Fruit fly (Drosophila melanogaster): ENCODE results near the gene Phf5a.

Phf5a gene

DNA sequence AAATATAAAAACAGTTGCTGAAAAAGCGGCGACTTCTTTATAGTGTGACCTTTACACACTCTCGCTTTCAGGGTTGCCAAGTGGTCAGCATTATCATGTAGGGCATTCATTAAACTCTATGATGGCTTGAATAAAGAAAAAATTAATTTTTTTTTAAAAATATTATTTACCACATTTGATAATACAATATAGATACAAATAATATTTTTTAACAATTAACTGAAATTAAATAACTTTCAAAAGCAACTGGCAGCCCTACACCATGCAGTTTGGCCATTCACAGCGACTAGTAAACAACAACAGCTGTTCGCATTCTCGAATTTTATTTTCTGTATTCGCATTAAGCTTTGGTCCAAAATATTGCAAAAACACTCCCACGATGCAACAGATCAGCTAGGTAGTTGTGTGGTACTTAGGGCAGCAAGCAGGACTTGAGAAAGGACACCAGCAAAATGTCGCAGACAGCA, at the start of gene Phf5a, which contains the start of gene CG31638:
Gene Phf5a (minus strand): TSS at position 61 of the 467 bp plus-strand sequence.
Gene CG31638 (plus strand): TSS at position 279 of the 467 bp plus-strand sequence.
- TF ChIP-seq h (optimal IDR thresholded peaks at IDR 0.05) = no peak
- TF ChIP-seq Sin3A (optimal IDR thresholded peaks at IDR 0.05) = no peak
- TF ChIP-seq Myc (optimal IDR thresholded peaks at IDR 0.05) = no peak
- TF ChIP-seq insv (optimal IDR thresholded peaks at IDR 0.05) = no peak
- no peak for TF ChIP-seq ttk (optimal IDR thresholded peaks at IDR 0.05)
- TF ChIP-seq psq (optimal IDR thresholded peaks at IDR 0.05) = no peak

DNA sequence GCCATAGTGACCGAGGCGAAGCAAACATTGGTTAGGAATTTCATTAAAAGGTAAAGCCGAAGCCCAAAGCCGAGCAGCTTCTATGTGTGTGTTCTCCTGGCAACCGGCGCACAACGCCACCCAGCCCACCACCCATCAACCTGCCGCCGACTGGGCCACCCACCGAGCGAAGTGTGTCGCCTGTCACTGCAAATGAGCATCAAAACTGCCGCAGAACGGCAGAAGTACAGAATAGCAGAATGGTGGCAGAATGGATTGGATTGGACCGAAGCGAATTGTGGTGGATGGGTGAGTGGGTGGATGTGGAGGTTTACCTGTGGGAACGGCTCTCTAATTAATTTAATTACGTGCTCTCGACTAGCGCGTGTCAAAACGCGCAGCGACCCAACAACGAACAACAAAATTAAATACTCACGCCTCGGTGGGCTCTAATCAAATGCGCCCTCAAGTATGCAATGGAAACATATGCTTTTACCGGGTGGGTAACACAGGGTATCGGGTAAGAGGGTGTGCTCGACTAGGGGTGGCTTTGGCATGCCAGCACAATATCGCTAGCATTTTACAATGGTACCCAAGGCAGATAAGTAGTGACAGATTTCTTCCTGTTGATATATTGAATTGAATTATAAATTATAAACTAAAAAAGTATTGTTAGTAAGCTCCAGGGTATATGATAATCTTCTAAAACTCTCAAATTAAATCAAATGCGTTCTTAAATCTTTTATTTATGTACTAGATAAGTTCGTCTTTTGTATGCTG, 49.2 kb upstream of the Phf5a start:
- TF ChIP-seq psq (optimal IDR thresholded peaks at IDR 0.05) = no peak
- no peak for TF ChIP-seq Sin3A (optimal IDR thresholded peaks at IDR 0.05)
- no peak for TF ChIP-seq Myc (optimal IDR thresholded peaks at IDR 0.05)
- TF ChIP-seq ttk (optimal IDR thresholded peaks at IDR 0.05) = no peak
- TF ChIP-seq insv (optimal IDR thresholded peaks at IDR 0.05) = no peak
- no peak for TF ChIP-seq h (optimal IDR thresholded peaks at IDR 0.05)

DNA sequence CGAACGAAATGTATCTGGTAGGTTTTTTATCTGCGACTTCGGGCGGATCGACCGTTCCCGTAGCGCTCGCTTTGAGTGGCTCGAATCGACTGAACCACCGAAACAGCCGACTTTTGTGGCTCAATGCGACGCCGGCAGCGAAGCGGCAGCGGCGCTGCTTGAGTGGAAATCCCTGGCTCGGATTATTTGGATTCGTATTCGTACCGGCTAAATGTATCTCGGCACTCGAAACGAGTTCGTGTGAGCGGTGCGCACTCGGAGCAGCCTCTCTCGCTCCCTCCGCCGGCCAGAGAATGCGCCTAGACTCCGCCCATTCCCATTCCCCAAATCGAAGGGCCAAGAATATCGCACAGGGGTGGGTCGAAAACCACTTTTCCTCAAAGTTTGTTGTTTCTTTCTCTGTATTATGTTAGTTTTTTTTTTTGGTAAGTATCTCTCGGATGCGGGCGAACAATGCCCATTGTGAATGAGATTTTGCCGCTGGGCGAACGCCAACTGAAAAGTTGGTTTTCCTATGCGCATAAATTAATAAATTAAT, 45.5 kb upstream of the Phf5a start:
- TF ChIP-seq psq (optimal IDR thresholded peaks at IDR 0.05) (no peak), h (optimal IDR thresholded peaks at IDR 0.05) (no peak), ttk (optimal IDR thresholded peaks at IDR 0.05) (no peak), insv (optimal IDR thresholded peaks at IDR 0.05) (no peak)

DNA sequence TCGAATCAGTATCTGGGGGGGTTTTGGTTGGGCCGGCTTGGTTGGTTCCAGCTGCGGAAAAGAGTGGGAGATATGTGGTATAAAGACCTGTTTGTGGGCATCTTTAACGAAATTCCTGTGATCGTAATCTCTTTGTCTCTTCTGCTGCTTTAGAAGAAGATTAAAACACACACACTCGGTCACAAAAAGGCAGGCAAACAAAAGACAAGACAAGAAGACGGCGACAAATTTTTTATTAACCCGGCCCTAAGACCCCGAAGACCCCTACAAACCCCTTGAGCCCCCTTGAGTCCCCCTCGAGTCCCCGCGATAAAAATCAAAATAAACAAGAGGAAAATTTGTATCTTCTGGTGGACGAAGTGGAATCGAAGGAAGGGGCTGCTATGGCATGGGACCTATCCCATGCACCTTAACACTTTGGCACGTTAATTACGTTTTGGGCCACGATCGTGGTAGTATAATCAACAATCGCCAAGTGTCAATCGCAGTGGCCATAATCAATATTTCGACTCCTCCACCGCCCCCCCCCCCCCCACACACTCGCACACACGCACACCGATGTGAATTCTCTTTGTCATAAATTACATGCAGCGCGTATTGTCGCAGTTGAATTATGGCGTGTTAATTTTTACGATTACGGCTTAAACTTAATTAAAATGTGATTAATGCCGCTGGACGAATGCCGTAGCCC, 43.6 kb upstream of the Phf5a start:
- TF ChIP-seq insv (optimal IDR thresholded peaks at IDR 0.05) = no peak
- TF ChIP-seq h (optimal IDR thresholded peaks at IDR 0.05) = no peak
- TF ChIP-seq Sin3A (optimal IDR thresholded peaks at IDR 0.05) = no peak
- TF ChIP-seq Myc (optimal IDR thresholded peaks at IDR 0.05) = no peak
- no peak for TF ChIP-seq ttk (optimal IDR thresholded peaks at IDR 0.05)
- no peak for TF ChIP-seq psq (optimal IDR thresholded peaks at IDR 0.05)

DNA sequence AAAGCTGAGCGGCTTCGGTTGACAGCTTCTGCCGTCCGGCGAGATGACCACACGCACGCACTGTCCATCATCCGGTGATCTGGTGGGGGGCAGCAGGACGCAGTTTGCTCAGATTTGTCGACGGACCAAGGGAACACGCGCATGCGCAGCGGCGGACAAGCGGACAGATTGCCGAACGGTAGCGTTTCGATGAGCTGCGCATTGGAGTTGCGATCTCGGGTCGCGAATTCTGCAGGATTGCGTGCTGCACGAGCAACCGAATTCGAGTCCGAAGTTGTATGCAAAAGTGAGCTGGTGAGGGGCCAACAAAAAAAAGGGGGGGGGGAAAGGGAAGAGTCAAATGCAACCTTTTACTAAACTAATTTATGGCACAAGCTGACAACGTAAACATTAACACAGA, 43.1 kb upstream of the Phf5a start:
- TF ChIP-seq psq (optimal IDR thresholded peaks at IDR 0.05) (no peak), h (optimal IDR thresholded peaks at IDR 0.05) (no peak), Sin3A (optimal IDR thresholded peaks at IDR 0.05) (no peak), Myc (optimal IDR thresholded peaks at IDR 0.05) (no peak), insv (optimal IDR thresholded peaks at IDR 0.05) (no peak), ttk (optimal IDR thresholded peaks at IDR 0.05) (no peak)

DNA sequence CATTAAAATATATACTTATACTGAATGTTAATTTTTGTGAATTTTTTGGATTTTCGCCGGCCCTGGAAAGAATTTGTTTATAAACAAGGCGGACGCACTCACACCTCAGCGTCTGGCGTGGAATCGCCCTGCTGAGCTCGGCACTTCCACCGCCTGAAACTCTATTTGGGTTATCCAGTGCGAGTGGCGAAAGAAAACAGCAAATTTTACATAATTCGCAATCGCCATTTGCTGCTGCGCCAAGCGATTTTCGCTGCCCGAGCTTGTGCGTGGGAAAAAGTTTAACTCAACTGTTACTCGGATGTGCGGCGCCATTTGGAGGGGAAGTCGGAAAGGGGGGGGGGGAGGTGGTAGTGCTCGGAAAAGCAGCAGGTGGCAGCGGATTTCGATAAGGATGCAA, 42.3 kb upstream of the Phf5a start:
- TF ChIP-seq Sin3A (optimal IDR thresholded peaks at IDR 0.05) = no peak
- TF ChIP-seq insv (optimal IDR thresholded peaks at IDR 0.05) = no peak
- TF ChIP-seq ttk (optimal IDR thresholded peaks at IDR 0.05) = no peak
- no peak for TF ChIP-seq psq (optimal IDR thresholded peaks at IDR 0.05)
- no peak for TF ChIP-seq h (optimal IDR thresholded peaks at IDR 0.05)
- TF ChIP-seq Myc (optimal IDR thresholded peaks at IDR 0.05) = no peak

DNA sequence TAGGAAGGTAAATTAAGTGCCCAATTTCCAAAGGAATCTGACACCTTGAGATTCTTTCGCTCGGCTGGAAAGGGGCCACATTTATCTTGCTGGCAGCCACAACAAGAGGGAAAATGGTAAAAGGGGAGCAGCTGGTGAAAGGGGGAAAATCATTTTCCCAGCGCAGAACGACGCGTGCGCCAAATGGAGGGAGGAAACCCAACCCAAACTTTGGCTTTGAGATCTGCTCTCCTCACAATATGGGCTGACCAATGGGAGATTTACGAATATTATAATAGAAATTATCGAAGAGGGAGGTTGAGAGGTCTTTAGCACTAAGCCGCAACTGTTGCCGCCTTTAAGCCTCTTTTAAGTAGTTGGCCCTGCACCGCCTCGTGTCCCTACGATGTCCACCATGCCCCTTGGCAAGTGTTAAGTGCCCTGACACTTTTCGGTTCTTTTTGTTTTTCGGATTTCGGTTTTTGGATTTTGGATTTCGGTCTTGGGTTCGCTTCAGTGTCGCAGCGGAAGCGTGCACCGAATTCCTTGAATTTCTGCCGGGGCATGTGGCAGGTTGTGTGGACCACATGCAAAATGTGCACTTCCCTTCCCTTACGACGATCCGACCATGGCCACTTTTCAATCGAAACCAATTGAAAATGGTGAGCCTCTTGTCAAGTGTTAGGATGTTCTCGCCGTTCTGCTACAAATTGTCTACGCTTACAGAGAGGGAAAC, 41.5 kb upstream of the Phf5a start:
- TF ChIP-seq ttk (optimal IDR thresholded peaks at IDR 0.05) (no peak), Myc (optimal IDR thresholded peaks at IDR 0.05) (no peak), insv (optimal IDR thresholded peaks at IDR 0.05) (no peak), h (optimal IDR thresholded peaks at IDR 0.05) (no peak), psq (optimal IDR thresholded peaks at IDR 0.05) (no peak), Sin3A (optimal IDR thresholded peaks at IDR 0.05) (no peak)

DNA sequence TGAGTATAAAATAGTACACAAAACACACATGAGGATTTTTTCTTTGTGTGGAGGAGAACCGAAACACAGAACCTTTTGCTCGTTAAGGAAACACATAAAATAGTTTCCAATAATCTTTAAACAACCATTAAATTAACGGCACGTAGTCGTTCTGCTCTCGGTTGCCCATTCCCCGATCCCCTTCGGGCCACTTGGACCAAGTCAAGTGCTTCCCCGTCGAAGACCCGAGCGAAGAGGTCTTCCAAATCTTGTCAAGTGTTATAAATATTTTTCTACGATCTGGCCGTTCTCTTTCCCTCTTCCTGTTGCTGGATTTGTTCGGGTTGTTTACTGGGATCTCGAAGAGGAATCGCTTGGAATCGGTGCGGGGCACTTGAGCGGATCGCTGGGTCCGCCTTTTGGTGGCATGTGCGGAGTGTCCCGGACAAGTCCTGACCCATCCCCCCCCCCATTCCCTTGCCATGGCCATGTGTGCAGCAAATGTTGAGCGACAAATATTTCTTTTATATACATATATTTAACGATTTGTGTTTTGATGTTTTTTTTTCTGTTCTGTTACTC, 40.4 kb upstream of the Phf5a start:
- no peak for TF ChIP-seq psq (optimal IDR thresholded peaks at IDR 0.05)
- no peak for TF ChIP-seq Myc (optimal IDR thresholded peaks at IDR 0.05)
- no peak for TF ChIP-seq Sin3A (optimal IDR thresholded peaks at IDR 0.05)
- TF ChIP-seq h (optimal IDR thresholded peaks at IDR 0.05) = no peak
- no peak for TF ChIP-seq ttk (optimal IDR thresholded peaks at IDR 0.05)
- TF ChIP-seq insv (optimal IDR thresholded peaks at IDR 0.05) = no peak

DNA sequence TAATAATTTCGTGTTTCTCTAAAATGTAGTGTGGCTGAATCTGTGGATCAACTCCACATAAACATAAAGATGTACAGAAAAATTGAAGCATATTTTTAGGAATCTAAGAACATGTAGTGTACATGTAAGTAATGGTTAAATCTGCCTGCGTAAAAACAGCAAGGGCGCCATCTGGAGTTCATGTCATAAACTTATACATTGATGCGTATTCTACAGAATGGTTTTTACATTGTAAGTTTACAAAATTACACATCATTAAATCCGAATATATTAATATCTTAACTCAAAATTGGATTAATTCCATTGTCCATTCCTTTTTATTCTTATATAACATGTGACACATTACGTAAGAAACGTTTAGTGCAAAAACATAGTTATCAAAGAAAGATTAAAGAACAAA, 36.4 kb upstream of the Phf5a start:
- no peak for TF ChIP-seq Sin3A (optimal IDR thresholded peaks at IDR 0.05)
- TF ChIP-seq Myc (optimal IDR thresholded peaks at IDR 0.05) = no peak
- TF ChIP-seq psq (optimal IDR thresholded peaks at IDR 0.05) = no peak
- TF ChIP-seq h (optimal IDR thresholded peaks at IDR 0.05) = no peak
- no peak for TF ChIP-seq ttk (optimal IDR thresholded peaks at IDR 0.05)
- TF ChIP-seq insv (optimal IDR thresholded peaks at IDR 0.05) = no peak

DNA sequence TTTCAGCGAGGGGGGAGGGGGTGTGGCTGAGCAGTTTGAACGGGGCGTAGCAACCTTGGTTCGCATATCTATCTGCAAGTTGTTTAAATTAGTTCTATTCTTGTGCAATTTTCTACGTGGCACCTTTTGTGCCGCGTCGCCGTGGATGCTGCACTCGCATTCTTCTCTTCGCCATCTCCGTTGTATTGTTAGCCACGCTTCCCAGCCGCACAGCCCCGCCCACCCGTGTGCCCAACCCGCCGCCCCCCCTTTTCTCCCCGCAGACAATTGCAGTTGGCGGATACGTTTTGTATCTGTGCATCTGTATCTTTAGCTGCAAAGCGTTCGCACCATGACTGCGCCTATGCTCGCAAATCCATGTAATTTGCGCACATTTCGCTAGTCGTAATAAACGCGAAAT, 23.3 kb upstream of the Phf5a start:
- TF ChIP-seq insv (optimal IDR thresholded peaks at IDR 0.05) = no peak
- TF ChIP-seq psq (optimal IDR thresholded peaks at IDR 0.05) = no peak
- no peak for TF ChIP-seq ttk (optimal IDR thresholded peaks at IDR 0.05)
- TF ChIP-seq h (optimal IDR thresholded peaks at IDR 0.05) = no peak
- no peak for TF ChIP-seq Sin3A (optimal IDR thresholded peaks at IDR 0.05)
- TF ChIP-seq Myc (optimal IDR thresholded peaks at IDR 0.05) = no peak

DNA sequence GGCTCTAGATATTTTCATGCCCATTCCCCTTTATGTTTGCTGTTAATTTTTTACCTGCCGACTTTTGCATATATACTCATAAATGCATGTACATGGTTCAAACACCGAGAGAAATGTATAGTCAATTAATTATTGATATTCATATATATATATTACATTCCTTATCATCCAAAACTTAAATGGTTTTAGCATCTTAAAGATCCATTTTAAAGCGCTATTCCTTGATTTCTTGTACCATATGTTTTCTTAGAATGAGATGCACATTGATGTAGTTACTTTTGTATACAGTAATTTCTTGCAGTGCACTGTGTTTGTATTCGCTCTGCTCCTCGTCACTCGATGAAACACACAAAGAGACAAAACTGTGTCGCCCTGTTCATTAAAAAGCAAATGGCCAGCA, 18.0 kb upstream of the Phf5a start:
- TF ChIP-seq Sin3A (optimal IDR thresholded peaks at IDR 0.05) (no peak), insv (optimal IDR thresholded peaks at IDR 0.05) (no peak), psq (optimal IDR thresholded peaks at IDR 0.05) (no peak), ttk (optimal IDR thresholded peaks at IDR 0.05) (no peak), h (optimal IDR thresholded peaks at IDR 0.05) (no peak), Myc (optimal IDR thresholded peaks at IDR 0.05) (no peak)

All from Kc167 (cell line).